Worm (Caenorhabditis elegans) whole organism, L2 larva: ENCODE data around the gene T05A7.11.

ENCODE experiments used
- R02D3.7 ChIP-seq: fragments of 150-350 bp; optimal IDR thresholded peaks from 2 replicates; lab custom pipeline; 2014; ENCODE audit warnings: missing biosample characterization, missing genetic modification characterization
- aly-2 ChIP-seq: fragments of 150-350 bp; optimal IDR thresholded peaks from 2 replicates; lab custom pipeline; 2014; ENCODE audit warnings: missing biosample characterization, missing genetic modification characterization
- ama-1 ChIP-seq: fragments of 150-350 bp; optimal IDR thresholded peaks from 2 replicates; lab custom pipeline; 2018; ENCODE audit warnings: inconsistent platforms
- elt-3 ChIP-seq: sonication (generic microtip); optimal IDR thresholded peaks from 2 replicates; lab custom pipeline; 2017; ENCODE audit warnings: missing biosample characterization, missing genetic modification characterization
- fos-1 ChIP-seq: fragments of 150-350 bp; optimal IDR thresholded peaks from 2 replicates; lab custom pipeline; 2014; ENCODE audit warnings: missing biosample characterization, missing genetic modification characterization
- nhr-25 ChIP-seq: fragments of 150-350 bp; sonication (generic microtip); optimal IDR thresholded peaks from 3 replicates; lab custom pipeline; 2014; ENCODE audit warnings: missing biosample characterization, missing genetic modification characterization
- peb-1 ChIP-seq: fragments of 150-350 bp; optimal IDR thresholded peaks from 2 replicates; lab custom pipeline; 2014; ENCODE audit warnings: missing biosample characterization, missing genetic modification characterization
- skn-1 ChIP-seq: sonication (generic microtip); optimal IDR thresholded peaks from 2 replicates; lab custom pipeline; 2017; ENCODE audit warnings: missing biosample characterization, missing genetic modification characterization
- unc-55 ChIP-seq: fragments of 150-350 bp; sonication (generic microtip); optimal IDR thresholded peaks from 3 replicates; lab custom pipeline; 2014; ENCODE audit warnings: missing biosample characterization, missing genetic modification reagents, missing genetic modification characterization
- unc-62 ChIP-seq: fragments of 150-350 bp; optimal IDR thresholded peaks from 2 replicates; lab custom pipeline; 2014; ENCODE audit warnings: missing biosample characterization, missing genetic modification reagents, missing genetic modification characterization
- ztf-11 ChIP-seq: sonication (generic microtip); optimal IDR thresholded peaks from 2 replicates; lab custom pipeline; 2017; ENCODE audit warnings: missing biosample characterization, missing genetic modification characterization
- ztf-4 ChIP-seq: fragments of 150-350 bp; optimal IDR thresholded peaks from 2 replicates; lab custom pipeline; 2014; ENCODE audit warnings: missing biosample characterization, missing genetic modification characterization

- TF ChIP-seq nhr-25 (tag; lab: Kevin White, UChicago) = no peak
- TF ChIP-seq ztf-4 (tag; lab: Kevin White, UChicago) = no peak
- no peak for TF ChIP-seq ztf-11 (tag; lab: Kevin White, UChicago)
- no peak for TF ChIP-seq aly-2 (tag; lab: Kevin White, UChicago)
- no peak for TF ChIP-seq skn-1 (tag; lab: Kevin White, UChicago)
- no peak for TF ChIP-seq ama-1 (lab: Kevin White, UChicago)
- no peak for TF ChIP-seq peb-1 (tag; lab: Kevin White, UChicago)
- peak; percentile 47 for TF ChIP-seq unc-55 (GFP tag; lab: Kevin White, UChicago)
- no peak for TF ChIP-seq elt-3 (tag; lab: Kevin White, UChicago)
- TF ChIP-seq fos-1 (tag; lab: Kevin White, UChicago) = no peak
- no peak for TF ChIP-seq R02D3.7 (tag; lab: Kevin White, UChicago)
- no peak for TF ChIP-seq unc-62
Observed at ce11 chrII:4640748-4641147, 24.5 kb downstream of the T05A7.11 start.
